Fruit fly (Drosophila melanogaster) whole organism, embryonic: ENCODE data around the gene CG4270.

ENCODE experiments used
- Ada2b ChIP-seq: fragments of 200-800 bp; sonication (Bioruptor generic); IDR thresholded peaks from 2 replicates; pipeline ENCODE4 v1.3.6; 2022; ENCODE audit warnings: missing biosample characterization, missing genetic modification characterization
- B-H1 ChIP-seq: fragments of 200-800 bp; sonication (Bioruptor generic); IDR thresholded peaks from 3 replicates; pipeline ENCODE4 v1.3.6; 2022; ENCODE audit warnings: missing biosample characterization, missing genetic modification characterization
- Bteb2 ChIP-seq: fragments of 200-800 bp; sonication (Bioruptor generic); optimal IDR thresholded peaks from 2 replicates; lab custom pipeline; 2016; ENCODE audit warnings: missing biosample characterization, missing genetic modification characterization
- C15 ChIP-seq: fragments of 200-800 bp; sonication (Bioruptor generic); IDR thresholded peaks from 3 replicates; pipeline ENCODE4 v1.3.6; 2022; ENCODE audit warnings: missing biosample characterization, missing genetic modification characterization
- CG10147 ChIP-seq: fragments of 200-800 bp; sonication (Bioruptor generic); optimal IDR thresholded peaks from 2 replicates; lab custom pipeline; 2019; ENCODE audit warnings: missing biosample characterization, mild to moderate bottlenecking, missing genetic modification characterization, moderate library complexity
- CG10959 ChIP-seq: fragments of 200-800 bp; sonication (Bioruptor generic); IDR thresholded peaks from 2 replicates; pipeline ENCODE4 v1.3.6; 2022; ENCODE audit warnings: missing biosample characterization, missing genetic modification characterization
- CG11560 ChIP-seq: fragments of 200-800 bp; sonication (Bioruptor generic); IDR thresholded peaks from 3 replicates; pipeline ENCODE4 v1.3.6; 2022; ENCODE audit warnings: missing biosample characterization, missing genetic modification characterization
- CG11723 ChIP-seq: fragments of 200-800 bp; sonication (Bioruptor generic); optimal IDR thresholded peaks from 2 replicates; lab custom pipeline; 2017; ENCODE audit warnings: missing biosample characterization, mild to moderate bottlenecking, missing genetic modification characterization
- CG12104 ChIP-seq: fragments of 200-800 bp; sonication (Bioruptor generic); optimal IDR thresholded peaks from 3 replicates; lab custom pipeline; 2016; ENCODE audit warnings: missing biosample characterization, missing genetic modification characterization
- CG12391 ChIP-seq: fragments of 200-800 bp; sonication (Bioruptor generic); optimal IDR thresholded peaks from 3 replicates; lab custom pipeline; 2018; ENCODE audit warnings: missing biosample characterization, mild to moderate bottlenecking, missing genetic modification characterization, moderate library complexity
- CG13424 ChIP-seq: fragments of 200-800 bp; sonication (Bioruptor generic); optimal IDR thresholded peaks from 2 replicates; lab custom pipeline; 2019; ENCODE audit warnings: missing biosample characterization, mild to moderate bottlenecking, missing genetic modification characterization, moderate library complexity
- CG14667 ChIP-seq: fragments of 200-800 bp; sonication (Bioruptor generic); IDR thresholded peaks from 2 replicates; pipeline ENCODE4 v1.3.6; 2022; ENCODE audit warnings: missing biosample characterization, missing genetic modification characterization
- CG14710 ChIP-seq: fragments of 200-800 bp; sonication (Bioruptor generic); optimal IDR thresholded peaks from 3 replicates; lab custom pipeline; 2019; ENCODE audit warnings: missing biosample characterization, mild to moderate bottlenecking, missing genetic modification characterization, moderate library complexity
- CG16779 ChIP-seq: fragments of 200-800 bp; sonication (Bioruptor generic); IDR thresholded peaks from 2 replicates; pipeline ENCODE4 v1.3.6; 2022; ENCODE audit warnings: missing biosample characterization, missing genetic modification characterization
- CG16815 ChIP-seq: fragments of 200-800 bp; sonication (Bioruptor generic); optimal IDR thresholded peaks from 3 replicates; lab custom pipeline; 2017; ENCODE audit warnings: missing biosample characterization, mild to moderate bottlenecking, missing genetic modification characterization
- CG34376 ChIP-seq: fragments of 200-800 bp; sonication (Bioruptor generic); optimal IDR thresholded peaks from 2 replicates; lab custom pipeline; 2018; ENCODE audit warnings: missing biosample characterization, mild to moderate bottlenecking, missing genetic modification characterization
- CG3838 ChIP-seq: fragments of 200-800 bp; sonication (Bioruptor generic); optimal IDR thresholded peaks from 3 replicates; lab custom pipeline; 2016; ENCODE audit warnings: missing biosample characterization, missing genetic modification characterization
- CG42726 ChIP-seq: fragments of 200-800 bp; sonication (Bioruptor generic); IDR thresholded peaks from 2 replicates; pipeline ENCODE4 v1.3.6; 2022; ENCODE audit warnings: missing biosample characterization, missing genetic modification characterization; ENCODE audit not compliant: partially characterized antibody
- CG4328 ChIP-seq: fragments of 200-800 bp; sonication (Bioruptor generic); optimal IDR thresholded peaks from 3 replicates; lab custom pipeline; 2017; ENCODE audit warnings: missing biosample characterization, missing genetic modification reagents, missing genetic modification characterization
- CG5953 ChIP-seq: fragments of 200-800 bp; sonication (Bioruptor generic); IDR thresholded peaks from 2 replicates; pipeline ENCODE4 v1.3.6; 2022; ENCODE audit warnings: missing biosample characterization, missing genetic modification characterization
- CG8281 ChIP-seq: fragments of 200-800 bp; sonication (Bioruptor generic); optimal IDR thresholded peaks from 2 replicates; lab custom pipeline; 2018; ENCODE audit warnings: missing biosample characterization, mild to moderate bottlenecking, missing genetic modification characterization, moderate library complexity
- Dfd ChIP-seq, 2 experiments: fragments of >200 bp; optimal IDR thresholded peaks; 2 replicates each; lab custom pipeline; 2017; ENCODE audit warnings: missing biosample characterization in 2 of 2, missing genetic modification characterization in 2 of 2
- Dip3 ChIP-seq: fragments of 200-800 bp; sonication (Bioruptor generic); optimal IDR thresholded peaks from 3 replicates; lab custom pipeline; 2016; ENCODE audit warnings: missing biosample characterization, missing genetic modification characterization
- GATAe ChIP-seq: fragments of 200-800 bp; sonication (Bioruptor generic); conservative IDR thresholded peaks from 2 replicates; pipeline ENCODE4 v1.3.6; 2022; ENCODE audit warnings: missing biosample characterization, missing genetic modification characterization
- Hey ChIP-seq: fragments of 200-800 bp; sonication (Bioruptor generic); optimal IDR thresholded peaks from 3 replicates; lab custom pipeline; 2018; ENCODE audit warnings: missing biosample characterization, mild to moderate bottlenecking, missing genetic modification characterization
- Lhr ChIP-seq: fragments of 200-800 bp; sonication (Bioruptor generic); optimal IDR thresholded peaks from 3 replicates; lab custom pipeline; 2017; ENCODE audit warnings: mild to moderate bottlenecking, missing biosample characterization, missing genetic modification reagents, missing genetic modification characterization
- Mad ChIP-seq: fragments of 200-800 bp; sonication (Bioruptor generic); optimal IDR thresholded peaks from 2 replicates; lab custom pipeline; 2016; ENCODE audit warnings: missing biosample characterization, missing genetic modification characterization
- Myb ChIP-seq: fragments of 200-800 bp; sonication (Bioruptor generic); optimal IDR thresholded peaks from 2 replicates; lab custom pipeline; 2016; ENCODE audit warnings: missing biosample characterization, missing genetic modification characterization
- Neu2 ChIP-seq: fragments of 200-800 bp; sonication (Bioruptor generic); optimal IDR thresholded peaks from 3 replicates; lab custom pipeline; 2016; ENCODE audit warnings: missing biosample characterization, missing genetic modification characterization, borderline replicate concordance
- Usf ChIP-seq: fragments of 200-800 bp; sonication (Bioruptor generic); optimal IDR thresholded peaks from 2 replicates; lab custom pipeline; 2017; ENCODE audit warnings: missing genotype, missing biosample characterization, missing genetic modification characterization
- bowl ChIP-seq: fragments of 200-800 bp; sonication (Bioruptor generic); IDR thresholded peaks from 2 replicates; pipeline ENCODE4 v1.3.6; 2022; ENCODE audit warnings: missing biosample characterization, missing genetic modification characterization
- br ChIP-seq: fragments of >200 bp; optimal IDR thresholded peaks from 2 replicates; lab custom pipeline; 2017
- ems ChIP-seq: fragments of 200-800 bp; sonication (Bioruptor generic); optimal IDR thresholded peaks from 3 replicates; lab custom pipeline; 2016; ENCODE audit warnings: missing biosample characterization, missing genetic modification characterization
- gro ChIP-seq: fragments of 200-800 bp; sonication (Bioruptor generic); optimal IDR thresholded peaks from 2 replicates; lab custom pipeline; 2016; ENCODE audit warnings: missing biosample characterization, missing genetic modification characterization
- lmd ChIP-seq: fragments of 200-800 bp; sonication (Bioruptor generic); IDR thresholded peaks from 2 replicates; pipeline ENCODE4 v1.3.6; 2022; ENCODE audit warnings: missing biosample characterization, missing genetic modification characterization
- otp ChIP-seq: fragments of 200-800 bp; sonication (Bioruptor generic); IDR thresholded peaks from 3 replicates; pipeline ENCODE4, ENCODE4 v1.3.6; 2022; ENCODE audit warnings: missing biosample characterization, missing genetic modification characterization
- pb ChIP-seq: fragments of 200-800 bp; sonication (Bioruptor generic); optimal IDR thresholded peaks from 3 replicates; lab custom pipeline; 2016; ENCODE audit warnings: missing biosample characterization, missing genetic modification characterization
- peb ChIP-seq: fragments of 200-800 bp; sonication (Bioruptor generic); IDR thresholded peaks from 2 replicates; pipeline ENCODE4 v1.3.6; 2022; ENCODE audit warnings: missing biosample characterization, missing genetic modification characterization
- repo ChIP-seq: fragments of 200-800 bp; sonication (Bioruptor generic); optimal IDR thresholded peaks from 2 replicates; lab custom pipeline; 2016; ENCODE audit warnings: missing biosample characterization, missing genetic modification characterization
- sens-2 ChIP-seq: fragments of 200-800 bp; sonication (Bioruptor generic); IDR thresholded peaks from 2 replicates; pipeline ENCODE4 v1.3.6; 2022; ENCODE audit warnings: missing biosample characterization, missing genetic modification characterization
- slp2 ChIP-seq: fragments of 200-800 bp; sonication (Bioruptor generic); optimal IDR thresholded peaks from 2 replicates; lab custom pipeline; 2016; ENCODE audit warnings: missing biosample characterization, missing genetic modification characterization
- tna ChIP-seq: fragments of 200-800 bp; sonication (Bioruptor generic); IDR thresholded peaks from 2 replicates; pipeline ENCODE4 v1.3.6; 2022; ENCODE audit warnings: missing biosample characterization, missing genetic modification characterization; ENCODE audit not compliant: partially characterized antibody
- tx ChIP-seq: fragments of 200-800 bp; sonication (Bioruptor generic); optimal IDR thresholded peaks from 2 replicates; lab custom pipeline; 2016; ENCODE audit warnings: missing biosample characterization, missing genetic modification characterization
- unpg ChIP-seq: fragments of 200-800 bp; sonication (Bioruptor generic); optimal IDR thresholded peaks from 3 replicates; lab custom pipeline; 2018; ENCODE audit warnings: missing biosample characterization, mild to moderate bottlenecking, missing genetic modification characterization, moderate library complexity
- usp ChIP-seq: fragments of >200 bp; optimal IDR thresholded peaks from 2 replicates; lab custom pipeline; 2017; ENCODE audit warnings: missing biosample characterization, missing genetic modification characterization

Gene CG4270

DNA sequence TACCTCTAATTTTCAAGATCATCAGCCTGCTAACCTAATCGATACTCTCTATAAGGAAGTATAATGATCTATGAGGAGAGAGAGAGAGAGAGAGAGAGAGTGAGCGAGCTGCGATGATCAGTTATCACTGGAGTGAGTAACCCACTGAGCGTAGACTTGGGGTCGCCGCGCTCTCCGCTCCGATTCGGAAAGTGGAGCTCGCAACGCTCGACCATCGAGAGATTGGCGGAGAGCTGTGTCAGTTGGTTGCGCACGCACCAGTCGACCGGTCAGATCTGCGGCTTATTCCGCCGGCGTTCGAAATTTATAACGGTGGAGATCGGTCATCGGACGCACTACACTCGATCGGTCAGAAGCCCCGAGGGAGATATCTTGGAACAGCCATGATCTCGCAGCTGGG, 21.1 kb upstream of the CG4270 start, which contains the start of gene CG4267 (continued):
- TF ChIP-seq tna (GFP tag; lab: Robert Waterston, UW) (no peak), CG8281 (tag; lab: Kevin White, UChicago) (no peak), bowl (GFP tag; lab: Robert Waterston, UW) (no peak), CG10147 (GFP tag; lab: Kevin White, UChicago) (no peak), Lhr (GFP tag; lab: Kevin White, UChicago) (no peak), ems (GFP tag; lab: Kevin White, UChicago) (no peak), repo (GFP tag; lab: Kevin White, UChicago) (no peak), Bteb2 (GFP tag; lab: Kevin White, UChicago) (no peak), pb (GFP tag; lab: Kevin White, UChicago) (no peak), CG5953 (GFP tag; lab: Robert Waterston, UW) (no peak), Usf (GFP tag; lab: Kevin White, UChicago) (no peak), CG10959 (GFP tag; lab: Robert Waterston, UW) (no peak), CG42726 (GFP tag; lab: Robert Waterston, UW) (no peak), B-H1 (GFP tag; lab: Robert Waterston, UW) (no peak), Ada2b (GFP tag; lab: Robert Waterston, UW) (no peak), peb (no peak), CG16779 (GFP tag; lab: Robert Waterston, UW) (no peak), CG12391 (tag; lab: Kevin White, UChicago) (no peak), Dfd (GFP tag; optimal IDR thresholded peaks at IDR 0.05; lab: Kevin White, UChicago) (no peak), Mad (GFP tag; lab: Kevin White, UChicago) (no peak), Hey (no peak), lmd (GFP tag; lab: Robert Waterston, UW) (0 out of 2 replicates have a peak, but pooled peaks have one; percentile 10), usp (GFP tag; lab: Kevin White, UChicago) (no peak), slp2 (GFP tag; lab: Kevin White, UChicago) (no peak), CG4328 (GFP tag; lab: Kevin White, UChicago) (no peak), CG12104 (GFP tag; lab: Kevin White, UChicago) (no peak), Myb (no peak), otp (GFP tag; lab: Robert Waterston, UW) (no peak), CG16815 (GFP tag; lab: Kevin White, UChicago) (no peak), CG11560 (tag; lab: Robert Waterston, UW) (no peak), CG14667 (GFP tag; lab: Robert Waterston, UW) (no peak), gro (GFP tag; lab: Kevin White, UChicago) (peak; percentile 40), CG34376 (GFP tag; lab: Kevin White, UChicago) (no peak), unpg (GFP tag; lab: Kevin White, UChicago) (no peak), CG13424 (tag; lab: Kevin White, UChicago) (no peak), CG11723 (GFP tag; lab: Kevin White, UChicago) (no peak), C15 (no peak), GATAe (GFP tag; lab: Robert Waterston, UW) (no peak), tx (no peak), CG3838 (GFP tag; lab: Kevin White, UChicago) (no peak), Dip3 (no peak), br (lab: Kevin White, UChicago) (no peak), Neu2 (GFP tag; lab: Kevin White, UChicago) (no peak), sens-2 (GFP tag; lab: Robert Waterston, UW) (no peak), CG14710 (no peak)
